Fruit fly (Drosophila melanogaster): ENCODE measurements around the gene Hsp70Ba.

dm6 chr3R:12449617-12450242 lies 17.8 kb downstream of the Hsp70Ba start:
- TF ChIP-seq CTCF (optimal IDR thresholded peaks at IDR 0.05) (no peak), CG8478 (optimal IDR thresholded peaks at IDR 0.05) (no peak)
